Worm (Caenorhabditis elegans) whole organism, late embryonic: Measurements from ENCODE around the gene kvs-4.
A peak's percentile ranks its signal among the peaks of the same experiment; 100 is the strongest.

Source experiments
- pag-3 ChIP-seq: sonication (generic microtip); optimal IDR thresholded peaks from 2 replicates; lab custom pipeline; 2016; ENCODE audit warnings: missing compliant biosample characterization, missing genetic modification characterization, borderline replicate concordance
- pat-9 ChIP-seq: fragments of 200-800 bp; sonication (Bioruptor generic); optimal IDR thresholded peaks from 2 replicates; lab custom pipeline; 2018; ENCODE audit warnings: mild to moderate bottlenecking, missing genetic modification characterization, moderate library complexity, missing compliant biosample characterization
- unc-55 ChIP-seq: sonication (generic microtip); optimal IDR thresholded peaks from 2 replicates; lab custom pipeline; 2017; ENCODE audit warnings: missing biosample characterization, missing genetic modification reagents, missing genetic modification characterization

DNA sequence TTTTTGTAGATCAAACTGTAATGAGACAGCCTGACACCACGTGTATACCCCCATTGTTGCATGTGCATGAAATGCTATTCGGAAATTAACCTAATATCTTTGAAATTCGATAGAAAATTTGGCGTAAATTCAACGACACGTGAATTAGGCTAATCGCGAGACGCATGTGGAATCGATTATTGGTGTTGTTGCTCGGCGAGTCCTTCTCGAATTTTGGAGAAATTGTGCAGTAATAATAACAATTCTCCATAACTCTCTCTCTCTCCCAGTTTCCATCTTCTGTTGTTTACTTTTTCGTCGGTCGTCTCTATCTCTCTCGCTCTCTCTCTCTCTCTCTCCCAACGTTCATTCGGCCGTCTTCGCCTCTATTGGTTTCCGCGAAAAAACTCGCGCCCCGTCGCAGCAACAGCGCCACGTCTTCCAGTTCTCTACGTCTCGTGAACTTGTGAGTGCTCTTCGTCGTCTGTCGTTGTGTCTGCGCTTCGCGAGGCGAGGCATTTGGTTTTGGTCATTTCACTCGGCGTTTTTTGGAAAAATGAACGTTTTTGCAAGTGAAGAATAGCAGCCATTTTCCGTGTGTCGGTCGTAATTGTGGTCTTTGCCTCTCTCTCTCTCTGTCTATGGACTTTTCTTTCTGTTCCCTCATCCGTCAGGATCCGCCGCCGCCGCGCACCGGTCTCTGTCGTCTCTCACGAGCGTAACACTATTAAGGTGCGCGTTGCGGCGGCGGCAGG lies 42.3 kb downstream of the kvs-4 start:
- no peak for TF ChIP-seq pag-3 (tag; lab: Kevin White, UChicago)
- TF ChIP-seq unc-55 (GFP tag; lab: Kevin White, UChicago), result peak; percentile 31
- TF ChIP-seq pat-9 (tag; lab: Kevin White, UChicago), result no peak
